Worm (Caenorhabditis elegans): ENCODE results near the gene Y39A1C.1.

The Y39A1C.1 gene

ce11 chrIII:10881462-10881861, 26.2 kb downstream of the Y39A1C.1 start, which contains the start of gene athp-1:
TSS of gene athp-1 (plus strand) at chrIII:10881766.
- TF ChIP-seq hlh-30 (tag; optimal IDR thresholded peaks at IDR 0.05; ENCODE audit: insufficient read depth): no peak
- TF ChIP-seq ceh-48 (tag; optimal IDR thresholded peaks at IDR 0.05): no peak
- TF ChIP-seq nhr-11 (tag; optimal IDR thresholded peaks at IDR 0.05): no peak
- TF ChIP-seq tbx-7 (tag; optimal IDR thresholded peaks at IDR 0.05): no peak
- TF ChIP-seq pqm-1 (tag; optimal IDR thresholded peaks at IDR 0.05): no peak
- TF ChIP-seq unc-3 (GFP tag; conservative IDR thresholded peaks at IDR 0.05): no peak
- no peak for TF ChIP-seq unc-3 (tag; optimal IDR thresholded peaks at IDR 0.05)
- TF ChIP-seq ama-1 (optimal IDR thresholded peaks at IDR 0.05): no peak
- no peak for TF ChIP-seq nhr-232 (tag; optimal IDR thresholded peaks at IDR 0.05)
- TF ChIP-seq ttx-3 (tag; optimal IDR thresholded peaks at IDR 0.05): no peak
- no peak for TF ChIP-seq syd-9 (tag; optimal IDR thresholded peaks at IDR 0.05)
- TF ChIP-seq fkh-10 (GFP tag; optimal IDR thresholded peaks at IDR 0.05): no peak
- TF ChIP-seq elt-4 (tag; optimal IDR thresholded peaks at IDR 0.05): no peak
- no peak for TF ChIP-seq ceh-2 (tag; optimal IDR thresholded peaks at IDR 0.05)

ce11 chrIII:10881996-10882395, 26.7 kb downstream of the Y39A1C.1 start:
- TF ChIP-seq fax-1 (tag; optimal IDR thresholded peaks at IDR 0.05): no peak
- TF ChIP-seq tbx-2 (tag; optimal IDR thresholded peaks at IDR 0.05): no peak
- no peak for TF ChIP-seq gmeb-2 (tag; optimal IDR thresholded peaks at IDR 0.05)
- TF ChIP-seq npax-4 (tag; optimal IDR thresholded peaks at IDR 0.05): no peak
- TF ChIP-seq dve-1 (tag; optimal IDR thresholded peaks at IDR 0.05): no peak
- TF ChIP-seq syd-9 (tag; optimal IDR thresholded peaks at IDR 0.05): no peak
- TF ChIP-seq tbx-7 (tag; optimal IDR thresholded peaks at IDR 0.05): no peak
- no peak for TF ChIP-seq dmd-4 (tag; optimal IDR thresholded peaks at IDR 0.05; ENCODE audit: borderline replicate concordance)
- no peak for TF ChIP-seq ceh-2 (tag; optimal IDR thresholded peaks at IDR 0.05)
- TF ChIP-seq zip-5 (tag; optimal IDR thresholded peaks at IDR 0.05): no peak
- no peak for TF ChIP-seq nhr-232 (tag; optimal IDR thresholded peaks at IDR 0.05)
- no peak for TF ChIP-seq ceh-19 (GFP tag; optimal IDR thresholded peaks at IDR 0.05)
- no peak for TF ChIP-seq ttx-3 (tag; optimal IDR thresholded peaks at IDR 0.05)
- no peak for TF ChIP-seq ama-1 (optimal IDR thresholded peaks at IDR 0.05)
- TF ChIP-seq unc-55 (GFP tag; optimal IDR thresholded peaks at IDR 0.05): peak; percentile 24
- TF ChIP-seq lim-6 (tag; optimal IDR thresholded peaks at IDR 0.05): no peak
- TF ChIP-seq nfya-1 (tag; optimal IDR thresholded peaks at IDR 0.05): peak; percentile 59
- TF ChIP-seq F13H6.1 (tag; optimal IDR thresholded peaks at IDR 0.05): no peak
- no peak for TF ChIP-seq fkh-10 (GFP tag; optimal IDR thresholded peaks at IDR 0.05)
- TF ChIP-seq mec-3 (tag; optimal IDR thresholded peaks at IDR 0.05; ENCODE audit: borderline replicate concordance): no peak
- no peak for TF ChIP-seq rnt-1 (tag; optimal IDR thresholded peaks at IDR 0.05)
- no peak for TF ChIP-seq K09A11.1 (tag; optimal IDR thresholded peaks at IDR 0.05; ENCODE audit: insufficient read depth)
- peak; percentile 87 for TF ChIP-seq unc-42 (tag; optimal IDR thresholded peaks at IDR 0.05)
- no peak for TF ChIP-seq pros-1 (tag; optimal IDR thresholded peaks at IDR 0.05)
- no peak for TF ChIP-seq che-1 (tag; optimal IDR thresholded peaks at IDR 0.05)
- TF ChIP-seq hlh-6 (tag; optimal IDR thresholded peaks at IDR 0.05): no peak
- TF ChIP-seq fkh-6 (tag; optimal IDR thresholded peaks at IDR 0.05): no peak
- no peak for TF ChIP-seq pat-9 (tag; optimal IDR thresholded peaks at IDR 0.05)
- TF ChIP-seq elt-4 (tag; optimal IDR thresholded peaks at IDR 0.05): no peak
- TF ChIP-seq hlh-13 (GFP tag; optimal IDR thresholded peaks at IDR 0.05): no peak
- peak; percentile 9 for TF ChIP-seq ceh-48 (tag; optimal IDR thresholded peaks at IDR 0.05)
- TF ChIP-seq ceh-6 (GFP tag; optimal IDR thresholded peaks at IDR 0.05): no peak
- no peak for TF ChIP-seq ceh-14 (tag; optimal IDR thresholded peaks at IDR 0.05)
- TF ChIP-seq unc-3 (GFP tag; conservative IDR thresholded peaks at IDR 0.05): no peak
- TF ChIP-seq unc-3 (tag; optimal IDR thresholded peaks at IDR 0.05): no peak
- TF ChIP-seq sdc-2 (tag; optimal IDR thresholded peaks at IDR 0.05): no peak
- TF ChIP-seq ceh-30 (tag; optimal IDR thresholded peaks at IDR 0.05): no peak
- no peak for TF ChIP-seq C38D4.7 (GFP tag; optimal IDR thresholded peaks at IDR 0.05)
- TF ChIP-seq odd-2 (tag; optimal IDR thresholded peaks at IDR 0.05): no peak
- TF ChIP-seq T23F11.4 (GFP tag; optimal IDR thresholded peaks at IDR 0.05): no peak
- no peak for TF ChIP-seq ceh-34 (tag; optimal IDR thresholded peaks at IDR 0.05)
- TF ChIP-seq ceh-22 (tag; optimal IDR thresholded peaks at IDR 0.05): no peak
- TF ChIP-seq unc-86 (tag; optimal IDR thresholded peaks at IDR 0.05): no peak
- TF ChIP-seq ceh-24 (tag; optimal IDR thresholded peaks at IDR 0.05): no peak
- TF ChIP-seq hlh-8 (tag; optimal IDR thresholded peaks at IDR 0.05): no peak
- no peak for TF ChIP-seq hlh-30 (tag; optimal IDR thresholded peaks at IDR 0.05; ENCODE audit: insufficient read depth)
- no peak for TF ChIP-seq pax-1 (tag; optimal IDR thresholded peaks at IDR 0.05)
- TF ChIP-seq ceh-45 (GFP tag; IDR thresholded peaks at IDR 0.05): no peak

Measured in whole organism, late embryonic.